In the genomic region with DNA sequence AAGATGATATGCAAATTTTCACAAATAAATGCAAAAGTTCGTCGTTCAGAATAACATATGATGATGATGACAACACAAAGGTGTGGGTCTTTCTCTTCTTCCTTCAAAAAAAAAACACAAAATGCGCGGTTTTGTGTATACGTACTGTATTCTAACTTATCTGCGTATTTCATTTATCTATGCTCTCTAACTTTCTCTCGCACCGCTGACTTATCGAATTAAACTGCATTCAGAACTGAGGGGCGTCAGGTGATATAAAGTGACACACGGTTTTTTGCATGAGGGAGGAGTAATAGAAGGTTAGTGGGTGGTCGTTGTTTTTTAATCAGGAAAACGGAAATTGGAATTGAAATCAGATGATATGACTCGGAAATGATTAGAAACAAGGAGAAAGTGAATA, we compare ENCODE assay signal across 5 worm cellular contexts.
TF ChIP-seq lines count a peak whose summit lies in the region.

A gene (minus strand): TSS at position 109 of the 400 bp plus-strand sequence.

TF ChIP-seq in whole organism, L1 larva, 84 proteins besides CTCF, POLR2A, EP300 and RAD21 (continues in another document):
- TF ChIP-seq blmp-1 (tag; optimal IDR thresholded peaks at IDR 0.05; lab: Kevin White, UChicago), result peak; percentile 84
- TF ChIP-seq alr-1 (tag; optimal IDR thresholded peaks at IDR 0.05; lab: Kevin White, UChicago; ENCODE audit: borderline replicate concordance), result no peak
- TF ChIP-seq lir-3 (tag; optimal IDR thresholded peaks at IDR 0.05; lab: Kevin White, UChicago; ENCODE audit: poor library complexity), result peak; percentile 6
- no peak for TF ChIP-seq hpl-2 (GFP tag; optimal IDR thresholded peaks at IDR 0.05; lab: Kevin White, UChicago)
- peak in 1 of 2 experiments; percentile 47 for TF ChIP-seq mdl-1 (tag; optimal IDR thresholded peaks at IDR 0.05; lab: Kevin White, UChicago)
- TF ChIP-seq mab-9 (GFP tag; IDR thresholded peaks at IDR 0.05; lab: Robert Waterston, UW), result no peak
- no peak for TF ChIP-seq xbp-1 (tag; optimal IDR thresholded peaks at IDR 0.05; lab: Kevin White, UChicago)
- TF ChIP-seq unc-62 (GFP tag; optimal IDR thresholded peaks at IDR 0.05; lab: Kevin White, UChicago), result no peak
- no peak for TF ChIP-seq nhr-237 (tag; optimal IDR thresholded peaks at IDR 0.05; lab: Kevin White, UChicago)
- no peak for TF ChIP-seq dsc-1 (tag; optimal IDR thresholded peaks at IDR 0.05; lab: Kevin White, UChicago)
- no peak for TF ChIP-seq nhr-84 (tag; optimal IDR thresholded peaks at IDR 0.05; lab: Kevin White, UChicago)
- TF ChIP-seq sox-4 (tag; optimal IDR thresholded peaks at IDR 0.05; lab: Kevin White, UChicago), result no peak
- TF ChIP-seq unc-130 (tag; optimal IDR thresholded peaks at IDR 0.05; lab: Kevin White, UChicago), result no peak
- TF ChIP-seq ztf-11 (tag; optimal IDR thresholded peaks at IDR 0.05; lab: Kevin White, UChicago), result no peak
- TF ChIP-seq ets-5 (GFP tag; IDR thresholded peaks at IDR 0.05; lab: Robert Waterston, UW), result no peak
- TF ChIP-seq nhr-28 (tag; optimal IDR thresholded peaks at IDR 0.05; lab: Kevin White, UChicago), result no peak
- TF ChIP-seq aly-2 (tag; optimal IDR thresholded peaks at IDR 0.05; lab: Kevin White, UChicago), result no peak
- TF ChIP-seq zip-4 (GFP tag; optimal IDR thresholded peaks at IDR 0.05; lab: Kevin White, UChicago), result no peak

TF ChIP-seq in whole organism, L2 larva, 48 proteins besides CTCF, POLR2A, EP300 and RAD21 (continues in another document):
- TF ChIP-seq ceh-82 (tag; optimal IDR thresholded peaks at IDR 0.05; lab: Kevin White, UChicago) (no peak), lin-39 (tag; optimal IDR thresholded peaks at IDR 0.05; lab: Kevin White, UChicago) (no peak), elt-3 (tag; optimal IDR thresholded peaks at IDR 0.05; lab: Kevin White, UChicago) (no peak), snpc-4 (tag; optimal IDR thresholded peaks at IDR 0.05; lab: Kevin White, UChicago) (no peak), nhr-237 (tag; optimal IDR thresholded peaks at IDR 0.05; lab: Kevin White, UChicago) (no peak), ceh-16 (tag; optimal IDR thresholded peaks at IDR 0.05; lab: Kevin White, UChicago) (no peak), dmd-4 (tag; optimal IDR thresholded peaks at IDR 0.05; lab: Kevin White, UChicago) (no peak), mab-5 (tag; optimal IDR thresholded peaks at IDR 0.05; lab: Kevin White, UChicago) (no peak), nhr-25 (tag; optimal IDR thresholded peaks at IDR 0.05; lab: Kevin White, UChicago) (peak; percentile 50), crh-2 (tag; optimal IDR thresholded peaks at IDR 0.05; lab: Kevin White, UChicago) (no peak), R02D3.7 (tag; optimal IDR thresholded peaks at IDR 0.05; lab: Kevin White, UChicago) (no peak), skn-1 (tag; optimal IDR thresholded peaks at IDR 0.05; lab: Kevin White, UChicago) (no peak), lsy-2 (tag; optimal IDR thresholded peaks at IDR 0.05; lab: Kevin White, UChicago) (no peak), alr-1 (tag; optimal IDR thresholded peaks at IDR 0.05; lab: Kevin White, UChicago) (no peak), nhr-129 (tag; optimal IDR thresholded peaks at IDR 0.05; lab: Kevin White, UChicago) (peak; percentile 60), blmp-1 (tag; optimal IDR thresholded peaks at IDR 0.05; lab: Kevin White, UChicago; ENCODE audit: insufficient read depth) (no peak), nhr-77 (tag; optimal IDR thresholded peaks at IDR 0.05; lab: Kevin White, UChicago) (no peak), elt-1 (tag; optimal IDR thresholded peaks at IDR 0.05; lab: Kevin White, UChicago) (no peak), sma-3 (GFP tag; optimal IDR thresholded peaks at IDR 0.05; lab: Kevin White, UChicago) (peak; percentile 47)

TF ChIP-seq in whole organism, L3 larva, 47 proteins besides CTCF, POLR2A, EP300 and RAD21:
- no peak for TF ChIP-seq ztf-11 (tag; optimal IDR thresholded peaks at IDR 0.05; lab: Kevin White, UChicago)
- peak; percentile 17 for TF ChIP-seq lsy-12 (tag; optimal IDR thresholded peaks at IDR 0.05; lab: Kevin White, UChicago)
- TF ChIP-seq nhr-76 (tag; optimal IDR thresholded peaks at IDR 0.05; lab: Kevin White, UChicago), result no peak
- TF ChIP-seq hmg-11 (tag; optimal IDR thresholded peaks at IDR 0.05; lab: Kevin White, UChicago), result no peak
- peak; percentile 44 for TF ChIP-seq nhr-23 (tag; optimal IDR thresholded peaks at IDR 0.05; lab: Kevin White, UChicago)
- no peak for TF ChIP-seq egl-5 (tag; optimal IDR thresholded peaks at IDR 0.05; lab: Kevin White, UChicago)
- TF ChIP-seq mml-1 (tag; optimal IDR thresholded peaks at IDR 0.05; lab: Kevin White, UChicago), result no peak

TF ChIP-seq in whole organism, L4 larva, 104 proteins besides CTCF, POLR2A, EP300 and RAD21 (continues in another document):
- TF ChIP-seq lsy-2 (tag; optimal IDR thresholded peaks at IDR 0.05; lab: Kevin White, UChicago), result no peak
- TF ChIP-seq egl-27 (tag; optimal IDR thresholded peaks at IDR 0.05; lab: Kevin White, UChicago), result no peak
- no peak for TF ChIP-seq ceh-28 (tag; optimal IDR thresholded peaks at IDR 0.05; lab: Kevin White, UChicago)
- TF ChIP-seq dmd-8 (GFP tag; IDR thresholded peaks at IDR 0.05; lab: Robert Waterston, UW), result no peak
- TF ChIP-seq nhr-11 (tag; optimal IDR thresholded peaks at IDR 0.05; lab: Kevin White, UChicago), result no peak
- TF ChIP-seq tra-1 (GFP tag; IDR thresholded peaks at IDR 0.05; lab: Robert Waterston, UW), result peak; percentile 51; the same call in 1 of the 2 replicates
- TF ChIP-seq rbr-2 (tag; optimal IDR thresholded peaks at IDR 0.05; lab: Kevin White, UChicago), result no peak
- peak; percentile 86 for TF ChIP-seq hlh-30 (tag; optimal IDR thresholded peaks at IDR 0.05; lab: Kevin White, UChicago; ENCODE audit: insufficient read depth)
- no peak for TF ChIP-seq daf-8 (GFP tag; IDR thresholded peaks at IDR 0.05; lab: Robert Waterston, UW)
- no peak for TF ChIP-seq tag-97 (GFP tag; IDR thresholded peaks at IDR 0.05; lab: Robert Waterston, UW)
- TF ChIP-seq zip-2 (tag; optimal IDR thresholded peaks at IDR 0.05; lab: Kevin White, UChicago), result no peak
- TF ChIP-seq ces-1 (GFP tag; optimal IDR thresholded peaks at IDR 0.05; lab: Kevin White, UChicago), result no peak
- TF ChIP-seq cey-2 (tag; optimal IDR thresholded peaks at IDR 0.05; lab: Kevin White, UChicago; ENCODE audit: borderline replicate concordance, insufficient read depth), result peak; percentile 36
- no peak for TF ChIP-seq sdz-12 (GFP tag; optimal IDR thresholded peaks at IDR 0.05; lab: Kevin White, UChicago)
- TF ChIP-seq nhr-102 (tag; optimal IDR thresholded peaks at IDR 0.05; lab: Kevin White, UChicago), result no peak
- no peak for TF ChIP-seq zfp-3 (GFP tag; conservative IDR thresholded peaks at IDR 0.05; lab: Robert Waterston, UW)
- TF ChIP-seq nhr-10 (tag; optimal IDR thresholded peaks at IDR 0.05; lab: Kevin White, UChicago), result no peak
- TF ChIP-seq F26F4.8 (GFP tag; conservative IDR thresholded peaks at IDR 0.05; lab: Robert Waterston, UW), result no peak
- no peak for TF ChIP-seq lin-29 (GFP tag; IDR thresholded peaks at IDR 0.05; lab: Robert Waterston, UW)
- no peak for TF ChIP-seq ZK337.2 (GFP tag; IDR thresholded peaks at IDR 0.05; lab: Robert Waterston, UW)
- TF ChIP-seq nhr-111 (GFP tag; optimal IDR thresholded peaks at IDR 0.05; lab: Kevin White, UChicago), result no peak
- TF ChIP-seq fos-1 (tag; optimal IDR thresholded peaks at IDR 0.05; lab: Kevin White, UChicago), result no peak
- TF ChIP-seq lin-38 (GFP tag; IDR thresholded peaks at IDR 0.05; lab: Robert Waterston, UW), result no peak
- TF ChIP-seq lir-3 (tag; optimal IDR thresholded peaks at IDR 0.05; lab: Kevin White, UChicago), result no peak
- peak; percentile 27 for TF ChIP-seq mxl-3 (GFP tag; optimal IDR thresholded peaks at IDR 0.05; lab: Kevin White, UChicago)
- peak; percentile 56 for TF ChIP-seq nhr-28 (tag; optimal IDR thresholded peaks at IDR 0.05; lab: Kevin White, UChicago)

TF ChIP-seq in whole organism, young adult, 124 proteins besides CTCF, POLR2A, EP300 and RAD21:
- TF ChIP-seq attf-5 (GFP tag; optimal IDR thresholded peaks at IDR 0.05; lab: Kevin White, UChicago), result peak; percentile 12
- peak; percentile 47 for TF ChIP-seq nhr-80 (tag; optimal IDR thresholded peaks at IDR 0.05; lab: Kevin White, UChicago)
- TF ChIP-seq B0019.2 (GFP tag; conservative IDR thresholded peaks at IDR 0.05; lab: Robert Waterston, UW), result no peak
- TF ChIP-seq Y53G8AR.9 (GFP tag; conservative IDR thresholded peaks at IDR 0.05; lab: Robert Waterston, UW), result no peak
- TF ChIP-seq F22D6.2 (tag; optimal IDR thresholded peaks at IDR 0.05; lab: Kevin White, UChicago), result no peak
- TF ChIP-seq B0035.1 (tag; optimal IDR thresholded peaks at IDR 0.05; lab: Kevin White, UChicago), result no peak
- no peak for TF ChIP-seq zfh-2 (GFP tag; conservative IDR thresholded peaks at IDR 0.05; lab: Robert Waterston, UW)
- TF ChIP-seq cebp-1 (GFP tag; IDR thresholded peaks at IDR 0.05; lab: Robert Waterston, UW), result no peak
- TF ChIP-seq cebp-1 (tag; optimal IDR thresholded peaks at IDR 0.05; lab: Kevin White, UChicago), result peak; percentile 25
- TF ChIP-seq Y79H2A.3 (GFP tag; conservative IDR thresholded peaks at IDR 0.05; lab: Robert Waterston, UW), result no peak
- TF ChIP-seq ccch-3 (GFP tag; optimal IDR thresholded peaks at IDR 0.05; lab: Kevin White, UChicago), result no peak
- TF ChIP-seq unc-62 (GFP tag; optimal IDR thresholded peaks at IDR 0.05; lab: Kevin White, UChicago), result no peak
- TF ChIP-seq ztf-18 (tag; optimal IDR thresholded peaks at IDR 0.05; lab: Kevin White, UChicago), result no peak
- TF ChIP-seq K12H6.12 (tag; optimal IDR thresholded peaks at IDR 0.05; lab: Kevin White, UChicago), result no peak
- TF ChIP-seq hmg-1.2 (GFP tag; IDR thresholded peaks at IDR 0.05; lab: Robert Waterston, UW), result peak; percentile 45; the same call in 1 of the 2 replicates
- TF ChIP-seq lin-40 (tag; optimal IDR thresholded peaks at IDR 0.05; lab: Kevin White, UChicago), result no peak
